Fruit fly (Drosophila melanogaster) whole organism, embryonic: ENCODE measurements around the gene CG14020.

Experiments
- CG10565 ChIP-seq: fragments of 200-800 bp; sonication (Bioruptor generic); optimal IDR thresholded peaks from 3 replicates; lab custom pipeline; 2016; ENCODE audit warnings: missing biosample characterization, mild to moderate bottlenecking, missing genetic modification characterization
- CG10654 ChIP-seq: fragments of 200-800 bp; sonication (Bioruptor generic); optimal IDR thresholded peaks from 2 replicates; lab custom pipeline; 2016; ENCODE audit warnings: missing biosample characterization, missing genetic modification characterization
- CG11560 ChIP-seq: fragments of 200-800 bp; sonication (Bioruptor generic); IDR thresholded peaks from 3 replicates; pipeline ENCODE4 v1.3.6; 2022; ENCODE audit warnings: missing biosample characterization, missing genetic modification characterization
- CG11696 ChIP-seq: fragments of 200-800 bp; sonication (Bioruptor generic); IDR thresholded peaks from 2 replicates; pipeline ENCODE4 v1.3.6; 2022; ENCODE audit warnings: missing biosample characterization, missing genetic modification characterization
- CG12299 ChIP-seq: fragments of 200-800 bp; sonication (Bioruptor generic); optimal IDR thresholded peaks from 2 replicates; lab custom pipeline; 2018; ENCODE audit warnings: missing biosample characterization, mild to moderate bottlenecking, missing genetic modification characterization
- CG12391 ChIP-seq: fragments of 200-800 bp; sonication (Bioruptor generic); optimal IDR thresholded peaks from 3 replicates; lab custom pipeline; 2018; ENCODE audit warnings: missing biosample characterization, mild to moderate bottlenecking, missing genetic modification characterization, moderate library complexity
- CG12769 ChIP-seq: fragments of 200-800 bp; sonication (Bioruptor generic); optimal IDR thresholded peaks from 2 replicates; lab custom pipeline; 2019; ENCODE audit warnings: missing biosample characterization, mild to moderate bottlenecking, missing genetic modification characterization, moderate library complexity
- CG13424 ChIP-seq: fragments of 200-800 bp; sonication (Bioruptor generic); optimal IDR thresholded peaks from 2 replicates; lab custom pipeline; 2019; ENCODE audit warnings: missing biosample characterization, mild to moderate bottlenecking, missing genetic modification characterization, moderate library complexity
- CG13894 ChIP-seq: fragments of 200-800 bp; sonication (Bioruptor generic); optimal IDR thresholded peaks from 3 replicates; lab custom pipeline; 2018; ENCODE audit warnings: missing biosample characterization, mild to moderate bottlenecking, missing genetic modification characterization, moderate library complexity
- CG15073 ChIP-seq: fragments of 200-800 bp; sonication (Bioruptor generic); optimal IDR thresholded peaks from 2 replicates; lab custom pipeline; 2016; ENCODE audit warnings: missing biosample characterization, missing genetic modification characterization
- CG17186 ChIP-seq: fragments of 200-800 bp; sonication (Bioruptor generic); optimal IDR thresholded peaks from 3 replicates; lab custom pipeline; 2017; ENCODE audit warnings: missing biosample characterization, missing genetic modification reagents, missing genetic modification characterization
- CG17612 ChIP-seq: fragments of 200-800 bp; sonication (Bioruptor generic); IDR thresholded peaks from 2 replicates; pipeline ENCODE4 v1.3.6; 2022; ENCODE audit warnings: missing biosample characterization, missing genetic modification characterization
- CG18262 ChIP-seq: fragments of 200-800 bp; optimal IDR thresholded peaks from 3 replicates; lab custom pipeline; 2019; ENCODE audit warnings: missing biosample characterization, mild to moderate bottlenecking, missing genetic modification characterization, moderate library complexity
- CG1832 ChIP-seq: fragments of 200-800 bp; sonication (Bioruptor generic); optimal IDR thresholded peaks from 2 replicates; lab custom pipeline; 2017; ENCODE audit warnings: missing biosample characterization, mild to moderate bottlenecking, missing genetic modification characterization, inconsistent platforms
- CG31441 ChIP-seq: fragments of 200-800 bp; sonication (Bioruptor generic); IDR thresholded peaks from 2 replicates; pipeline ENCODE4 v1.3.6; 2022; ENCODE audit warnings: missing biosample characterization, missing genetic modification characterization
- CG34422 ChIP-seq: fragments of 200-800 bp; sonication (Bioruptor generic); IDR thresholded peaks from 3 replicates; pipeline ENCODE4 v1.3.6; 2022; ENCODE audit warnings: missing biosample characterization, missing genetic modification characterization
- CG5180 ChIP-seq: fragments of 200-800 bp; sonication (Bioruptor generic); optimal IDR thresholded peaks from 3 replicates; lab custom pipeline; 2017; ENCODE audit warnings: missing biosample characterization, missing genetic modification characterization, mild to moderate bottlenecking, moderate library complexity, missing genetic modification reagents
- CG6254 ChIP-seq: fragments of 200-800 bp; sonication (Bioruptor generic); optimal IDR thresholded peaks from 3 replicates; lab custom pipeline; 2017; ENCODE audit warnings: mild to moderate bottlenecking, missing biosample characterization, missing genetic modification reagents, missing genetic modification characterization
- CG7839 ChIP-seq: fragments of 200-800 bp; sonication (Bioruptor generic); optimal IDR thresholded peaks from 3 replicates; lab custom pipeline; 2018; ENCODE audit warnings: missing biosample characterization, mild to moderate bottlenecking, missing genetic modification characterization, moderate library complexity
- Dbx ChIP-seq: fragments of 200-800 bp; sonication (Bioruptor generic); IDR thresholded peaks from 3 replicates; pipeline ENCODE4 v1.3.6; 2022; ENCODE audit warnings: missing biosample characterization, missing genetic modification characterization
- Dek ChIP-seq: fragments of 200-800 bp; sonication (Bioruptor generic); optimal IDR thresholded peaks from 3 replicates; lab custom pipeline; 2019; ENCODE audit warnings: missing biosample characterization, mild to moderate bottlenecking, missing genetic modification characterization, moderate library complexity
- Fer3 ChIP-seq: fragments of 200-800 bp; sonication (Bioruptor generic); optimal IDR thresholded peaks from 2 replicates; lab custom pipeline; 2018; ENCODE audit warnings: missing biosample characterization, mild to moderate bottlenecking, missing genetic modification characterization, moderate library complexity
- HHEX ChIP-seq: fragments of 200-800 bp; sonication (Bioruptor generic); optimal IDR thresholded peaks from 3 replicates; lab custom pipeline; 2017; ENCODE audit warnings: missing biosample characterization, mild to moderate bottlenecking, missing genetic modification characterization, missing genetic modification reagents
- Hand ChIP-seq: fragments of 200-800 bp; sonication (Bioruptor generic); optimal IDR thresholded peaks from 2 replicates; lab custom pipeline; 2017; ENCODE audit warnings: mild to moderate bottlenecking, missing biosample characterization, missing genetic modification reagents, missing genetic modification characterization
- Hmr ChIP-seq: fragments of 200-800 bp; sonication (Bioruptor generic); optimal IDR thresholded peaks from 3 replicates; lab custom pipeline; 2017; ENCODE audit warnings: mild to moderate bottlenecking, missing biosample characterization, missing genetic modification reagents, missing genetic modification characterization
- Jarid2 ChIP-seq: fragments of 200-800 bp; sonication (Bioruptor generic); optimal IDR thresholded peaks from 3 replicates; lab custom pipeline; 2017; ENCODE audit warnings: mild to moderate bottlenecking, missing biosample characterization, missing genetic modification reagents, missing genetic modification characterization
- Kr ChIP-seq: fragments of 200-800 bp; sonication (Bioruptor generic); optimal IDR thresholded peaks from 2 replicates; lab custom pipeline; 2017; ENCODE audit warnings: missing biosample characterization, mild to moderate bottlenecking, missing genetic modification characterization
- Max ChIP-seq: fragments of 200-800 bp; sonication (Bioruptor generic); optimal IDR thresholded peaks from 2 replicates; lab custom pipeline; 2016; ENCODE audit warnings: missing biosample characterization, mild to moderate bottlenecking, missing genetic modification characterization
- Nf-YC ChIP-seq: fragments of 200-800 bp; optimal IDR thresholded peaks from 3 replicates; lab custom pipeline; 2019; ENCODE audit warnings: missing biosample characterization, mild to moderate bottlenecking, missing genetic modification characterization, moderate library complexity
- PHDP ChIP-seq: fragments of 200-800 bp; sonication (Bioruptor generic); optimal IDR thresholded peaks from 3 replicates; lab custom pipeline; 2018; ENCODE audit warnings: missing biosample characterization, mild to moderate bottlenecking, missing genetic modification characterization, moderate library complexity
- Pdp1 ChIP-seq, 2 experiments: fragments of 200-800 bp; sonication (Bioruptor generic); optimal IDR thresholded peaks; 3 replicates each; lab custom pipeline; 2016; ENCODE audit warnings: missing biosample characterization in 2 of 2, missing genetic modification characterization in 2 of 2, mild to moderate bottlenecking in 1 of 2, moderate library complexity in 1 of 2
- Scr ChIP-seq: fragments of 200-800 bp; sonication (Bioruptor generic); IDR thresholded peaks from 2 replicates; pipeline ENCODE4 v1.3.6; 2022; ENCODE audit warnings: missing biosample characterization, missing genetic modification characterization; ENCODE audit not compliant: partially characterized antibody
- cg ChIP-seq: fragments of 200-800 bp; sonication (Bioruptor generic); optimal IDR thresholded peaks from 3 replicates; lab custom pipeline; 2019; ENCODE audit warnings: missing biosample characterization, mild to moderate bottlenecking, missing genetic modification characterization, moderate library complexity
- exex ChIP-seq: fragments of 200-800 bp; sonication (Bioruptor generic); optimal IDR thresholded peaks from 4 replicates; lab custom pipeline; 2018; ENCODE audit warnings: missing biosample characterization, mild to moderate bottlenecking, missing genetic modification characterization, moderate library complexity
- fd102C ChIP-seq: fragments of 200-800 bp; sonication (Bioruptor generic); optimal IDR thresholded peaks from 2 replicates; lab custom pipeline; 2018; ENCODE audit warnings: missing biosample characterization, mild to moderate bottlenecking, missing genetic modification characterization, moderate library complexity
- hkb ChIP-seq, 2 experiments: fragments of 200-800 bp in 1 of 2; fragments of >200 bp in 1 of 2; sonication (Bioruptor generic) in 1 of 2; IDR thresholded peaks in 1 of 2; optimal IDR thresholded peaks in 1 of 2; 2 replicates each; pipeline versions ENCODE4 v1.3.6 to Lab custom; 2017 to 2022; ENCODE audit warnings: missing biosample characterization in 1 of 2, missing genetic modification characterization in 1 of 2
- ind ChIP-seq: fragments of 200-800 bp; sonication (Bioruptor generic); optimal IDR thresholded peaks from 3 replicates; lab custom pipeline; 2016; ENCODE audit warnings: missing biosample characterization, missing genetic modification characterization
- org-1 ChIP-seq: fragments of 200-800 bp; sonication (Bioruptor generic); optimal IDR thresholded peaks from 2 replicates; lab custom pipeline; 2017; ENCODE audit warnings: missing biosample characterization, missing genetic modification characterization
- pan ChIP-seq, 4 experiments: fragments of >200 bp in 3 of 4; fragments of 200-800 bp in 1 of 4; sonication (Bioruptor generic) in 1 of 4; optimal IDR thresholded peaks in 3 of 4; IDR thresholded peaks in 1 of 4; 2 replicates each; pipeline versions ENCODE4 v1.3.6 to Lab custom; 2017 to 2022; ENCODE audit warnings: missing biosample characterization in 2 of 4, missing genetic modification characterization in 2 of 4, mixed read lengths in 1 of 4
- pros ChIP-seq: fragments of 200-800 bp; sonication (Bioruptor generic); optimal IDR thresholded peaks from 3 replicates; lab custom pipeline; 2019; ENCODE audit warnings: missing biosample characterization, mild to moderate bottlenecking, missing genetic modification characterization, moderate library complexity
- stc ChIP-seq: fragments of 200-800 bp; sonication (Bioruptor generic); IDR thresholded peaks from 2 replicates; pipeline ENCODE4 v1.3.6; 2022; ENCODE audit warnings: missing biosample characterization, missing genetic modification characterization
- z ChIP-seq: fragments of 200-800 bp; sonication (Bioruptor generic); IDR thresholded peaks from 3 replicates; pipeline ENCODE4 v1.3.6; 2022; ENCODE audit warnings: missing biosample characterization, missing genetic modification characterization

CG14020 gene

DNA sequence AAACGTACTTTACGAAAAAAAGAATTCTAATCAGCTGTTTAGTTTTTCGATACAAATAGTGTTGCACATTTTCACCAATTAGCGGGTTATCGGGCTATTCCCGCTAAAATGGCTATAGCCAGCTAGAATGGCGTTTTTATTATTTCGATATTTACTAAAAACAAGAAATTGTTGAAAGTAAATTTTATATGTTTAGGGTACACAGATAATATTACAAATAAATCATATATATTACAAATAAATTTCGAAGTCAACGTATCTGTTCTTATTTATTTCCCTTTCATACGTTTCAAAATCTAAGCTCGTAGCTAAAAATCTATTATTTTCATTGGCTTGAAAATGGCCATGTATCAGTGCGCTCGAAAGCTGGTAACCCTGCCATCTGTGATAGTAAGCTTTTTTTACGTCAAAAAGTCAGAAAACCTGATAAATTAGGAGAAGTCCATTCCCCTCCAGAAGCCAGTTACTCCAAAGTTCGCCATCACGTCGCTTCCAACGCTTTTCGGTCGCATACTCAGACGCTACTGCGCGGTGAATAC is 2.4 kb downstream of the CG14020 start, which contains the start of the genes CG7382 and cl (continued):
- peak; percentile 65 for TF ChIP-seq Nf-YC (tag; lab: Kevin White, UChicago)
- peak; percentile 72 for TF ChIP-seq CG12391 (tag; lab: Kevin White, UChicago)
- no peak for TF ChIP-seq Scr (GFP tag; lab: Robert Waterston, UW)
- TF ChIP-seq CG17186 (GFP tag; lab: Kevin White, UChicago) = peak; percentile 20
- no peak for TF ChIP-seq CG17612 (GFP tag; lab: Robert Waterston, UW)
- TF ChIP-seq pros (GFP tag; lab: Kevin White, UChicago) = no peak
- TF ChIP-seq ind (GFP tag; lab: Kevin White, UChicago) = peak; percentile 54
- peak; percentile 41 for TF ChIP-seq CG13894 (tag; lab: Kevin White, UChicago)
- no peak for TF ChIP-seq z (GFP tag; lab: Robert Waterston, UW)

DNA sequence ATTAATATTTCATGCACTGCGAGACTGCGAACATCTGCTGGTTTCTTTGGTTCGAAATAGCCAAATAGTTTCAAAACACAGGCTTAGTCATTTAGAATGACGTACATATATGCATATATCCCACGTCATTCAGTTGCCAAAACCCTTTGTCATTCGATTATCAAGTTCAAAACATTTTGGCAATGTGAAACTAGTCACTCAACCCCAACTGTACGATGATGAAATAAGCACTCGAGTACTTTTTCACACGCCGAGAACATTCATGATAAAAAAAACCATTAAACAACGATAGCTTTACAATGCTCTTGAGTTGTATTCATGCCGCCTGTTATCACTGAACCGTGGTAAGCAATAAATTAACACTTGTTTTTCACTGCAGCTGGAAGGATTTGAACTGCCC is 3.2 kb downstream of the CG14020 start:
- TF ChIP-seq exex (tag; lab: Kevin White, UChicago) (peak; percentile 33), z (GFP tag; lab: Robert Waterston, UW) (no peak), Hmr (GFP tag; lab: Kevin White, UChicago) (no peak), Pdp1 (GFP tag; optimal IDR thresholded peaks at IDR 0.05; lab: Kevin White, UChicago) (peak in 1 of 2 experiments; percentile 20), CG11696 (GFP tag; lab: Robert Waterston, UW) (peak; percentile 71), pan (optimal IDR thresholded peaks at IDR 0.05; lab: Kevin White, UChicago) (no peak), pan (GFP tag; optimal IDR thresholded peaks at IDR 0.05 in 1 of 2, IDR thresholded peaks at IDR 0.05 in 1 of 2) (peak in 1 of 2 experiments; percentile 7), CG7839 (peak; percentile 11), Fer3 (tag; lab: Kevin White, UChicago) (no peak), CG18262 (no peak)
- TF ChIP-seq, all 482 proteins: peak for 5

DNA sequence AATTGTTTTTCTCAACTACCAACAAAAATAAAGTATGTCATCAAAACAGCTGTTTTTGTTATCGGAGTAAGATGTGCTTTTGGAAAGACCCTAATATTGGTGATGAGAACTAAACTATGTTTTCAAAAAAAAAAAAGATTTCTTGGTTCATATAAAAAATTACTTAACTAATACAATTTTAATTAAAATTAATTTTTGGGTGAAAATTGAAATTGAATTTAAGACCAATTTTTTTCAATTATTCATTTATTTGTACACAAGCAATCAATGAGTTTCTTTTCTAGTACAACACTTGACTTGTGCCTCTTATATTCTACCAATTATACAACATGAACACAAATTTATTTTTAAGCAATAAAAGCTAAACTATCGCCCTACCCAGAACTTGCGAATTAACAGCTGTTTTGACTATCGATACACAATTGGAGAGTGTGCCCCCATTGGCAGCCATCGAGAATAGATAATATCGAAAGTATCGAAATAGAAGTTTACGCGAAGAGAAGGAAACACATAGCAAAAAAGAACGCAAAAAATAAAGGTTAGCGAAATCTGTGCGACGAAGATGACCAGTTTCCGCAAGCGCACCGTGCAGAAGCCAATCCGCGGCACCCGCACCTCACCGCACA is 6.4 kb downstream of the CG14020 start, which contains the start of the genes Vps52 and Elp4:
Gene Vps52, minus strand, starts transcription at position 51 of the 626 bp plus-strand sequence.
Gene Elp4, plus strand, starts transcription at position 292 of the 626 bp plus-strand sequence.
- TF ChIP-seq org-1 (no peak), HHEX (peak; percentile 63), CG1832 (no peak), Hand (GFP tag; lab: Kevin White, UChicago) (peak; percentile 29), Jarid2 (GFP tag; lab: Kevin White, UChicago) (no peak), CG10565 (GFP tag; lab: Kevin White, UChicago) (no peak), Max (peak; percentile 48), CG12299 (peak; percentile 60), PHDP (tag; lab: Kevin White, UChicago) (peak; percentile 77), CG6254 (GFP tag; lab: Kevin White, UChicago) (peak; percentile 18), CG5180 (GFP tag; lab: Kevin White, UChicago) (no peak), CG13424 (tag; lab: Kevin White, UChicago) (peak; percentile 83), CG10654 (GFP tag; lab: Kevin White, UChicago) (peak; percentile 65), CG15073 (GFP tag; lab: Kevin White, UChicago) (peak; percentile 19), hkb (optimal IDR thresholded peaks at IDR 0.05; lab: Kevin White, UChicago) (no peak), hkb (GFP tag; IDR thresholded peaks at IDR 0.05; lab: Robert Waterston, UW) (peak; percentile 65), Dek (tag; lab: Kevin White, UChicago) (peak; percentile 83), stc (peak; percentile 57), fd102C (no peak), CG11560 (tag; lab: Robert Waterston, UW) (0 out of 3 replicates have a peak, but pooled peaks have one; percentile 30), pros (GFP tag; lab: Kevin White, UChicago) (no peak), CG31441 (GFP tag; lab: Robert Waterston, UW) (no peak; the same call in 1 of the 2 replicates), Dbx (GFP tag; lab: Robert Waterston, UW) (peak; percentile 70; the same call in 2 of the 3 replicates), z (GFP tag; lab: Robert Waterston, UW) (no peak), Kr (GFP tag; lab: Kevin White, UChicago) (no peak), CG34422 (peak; percentile 65; the same call in 1 of the 3 replicates), CG12769 (tag; lab: Kevin White, UChicago) (no peak), Scr (GFP tag; lab: Robert Waterston, UW) (peak; percentile 77), cg (no peak)
